Fruit fly (Drosophila melanogaster) whole organism, prepupa: ENCODE measurements around the gene ScsbetaA.

Experiments used
- CG10669 ChIP-seq: fragments of 200-800 bp; sonication (Bioruptor generic); optimal IDR thresholded peaks from 3 replicates; lab custom pipeline; 2018; ENCODE audit warnings: missing biosample characterization, mild to moderate bottlenecking, missing genetic modification characterization, moderate library complexity
- CG11762 ChIP-seq: fragments of 200-800 bp; sonication (Bioruptor generic); optimal IDR thresholded peaks from 3 replicates; lab custom pipeline; 2016; ENCODE audit warnings: missing biosample characterization, missing genetic modification characterization; ENCODE audit not compliant: insufficient read depth
- CG11902 ChIP-seq: fragments of 200-800 bp; sonication (Bioruptor generic); optimal IDR thresholded peaks from 3 replicates; lab custom pipeline; 2016; ENCODE audit warnings: missing biosample characterization, missing genetic modification characterization
- CG15336 ChIP-seq: fragments of 200-800 bp; sonication (Bioruptor generic); IDR thresholded peaks from 2 replicates; pipeline ENCODE4 v1.3.6; 2022; ENCODE audit warnings: missing biosample characterization, missing genetic modification characterization
- CG1621 ChIP-seq: fragments of 200-800 bp; sonication (Bioruptor generic); optimal IDR thresholded peaks from 3 replicates; lab custom pipeline; 2018; ENCODE audit warnings: missing biosample characterization, mild to moderate bottlenecking, missing genetic modification characterization
- CG3032 ChIP-seq: fragments of 200-800 bp; optimal IDR thresholded peaks from 2 replicates; lab custom pipeline; 2019; ENCODE audit warnings: missing biosample characterization, mild to moderate bottlenecking, missing genetic modification characterization, moderate library complexity
- CG31627 ChIP-seq: fragments of 200-800 bp; sonication (Bioruptor generic); optimal IDR thresholded peaks from 3 replicates; lab custom pipeline; 2016; ENCODE audit warnings: missing biosample characterization, missing genetic modification characterization
- CG32006 ChIP-seq: fragments of 200-800 bp; sonication (Bioruptor generic); optimal IDR thresholded peaks from 3 replicates; lab custom pipeline; 2017; ENCODE audit warnings: missing biosample characterization, mild to moderate bottlenecking, missing genetic modification characterization
- CG34406 ChIP-seq: fragments of 200-800 bp; sonication (Bioruptor generic); optimal IDR thresholded peaks from 3 replicates; lab custom pipeline; 2016; ENCODE audit warnings: missing biosample characterization, missing genetic modification characterization
- CG3919 ChIP-seq: fragments of 200-800 bp; sonication (Bioruptor generic); optimal IDR thresholded peaks from 3 replicates; lab custom pipeline; 2016; ENCODE audit warnings: missing biosample characterization, missing genetic modification characterization
- CG6163 ChIP-seq: fragments of 200-800 bp; sonication (Bioruptor generic); IDR thresholded peaks from 3 replicates; pipeline ENCODE4 v1.3.6; 2022; ENCODE audit warnings: missing biosample characterization, missing genetic modification characterization
- CG6792 ChIP-seq: fragments of 200-800 bp; sonication (Bioruptor generic); optimal IDR thresholded peaks from 3 replicates; lab custom pipeline; 2016; ENCODE audit warnings: missing biosample characterization, missing genetic modification characterization
- CG6808 ChIP-seq: fragments of 200-800 bp; sonication (Bioruptor generic); optimal IDR thresholded peaks from 3 replicates; lab custom pipeline; 2017; ENCODE audit warnings: missing biosample characterization, missing genetic modification characterization, mild to moderate bottlenecking, moderate library complexity, missing genetic modification reagents
- CG6854 ChIP-seq: fragments of 200-800 bp; sonication (Bioruptor generic); optimal IDR thresholded peaks from 2 replicates; lab custom pipeline; 2017; ENCODE audit warnings: missing biosample characterization, mild to moderate bottlenecking, missing genetic modification characterization
- CG8119 ChIP-seq: fragments of 200-800 bp; sonication (Bioruptor generic); IDR thresholded peaks from 3 replicates; pipeline ENCODE4 v1.3.6; 2022; ENCODE audit warnings: missing biosample characterization, missing genetic modification characterization
- CG9139 ChIP-seq: fragments of 200-800 bp; sonication (Bioruptor generic); optimal IDR thresholded peaks from 3 replicates; lab custom pipeline; 2017; ENCODE audit warnings: missing biosample characterization, mild to moderate bottlenecking, missing genetic modification characterization
- Eip75B ChIP-seq: fragments of 200-800 bp; sonication (Bioruptor generic); optimal IDR thresholded peaks from 3 replicates; lab custom pipeline; 2016; ENCODE audit warnings: missing biosample characterization, missing genetic modification characterization
- Eip78C ChIP-seq: fragments of 200-800 bp; sonication (Bioruptor generic); peaks from one replicate; lab custom pipeline; 2016; ENCODE audit warnings: missing biosample characterization, missing genetic modification characterization
- Ets21C ChIP-seq: fragments of 200-800 bp; sonication (Bioruptor generic); optimal IDR thresholded peaks from 3 replicates; lab custom pipeline; 2016; ENCODE audit warnings: missing biosample characterization, missing genetic modification characterization
- Ets96B ChIP-seq: fragments of 200-800 bp; optimal IDR thresholded peaks from 2 replicates; lab custom pipeline; 2019; ENCODE audit warnings: missing biosample characterization, mild to moderate bottlenecking, missing genetic modification characterization, moderate library complexity
- Gug ChIP-seq: fragments of 200-800 bp; sonication (Bioruptor generic); IDR thresholded peaks from 2 replicates; pipeline ENCODE4 v1.3.6; 2022; ENCODE audit warnings: missing biosample characterization, missing genetic modification characterization
- Hr39 ChIP-seq: fragments of 200-800 bp; sonication (Bioruptor generic); optimal IDR thresholded peaks from 2 replicates; lab custom pipeline; 2016; ENCODE audit warnings: missing biosample characterization, missing genetic modification characterization
- Hr4 ChIP-seq: fragments of 200-800 bp; sonication (Bioruptor generic); optimal IDR thresholded peaks from 3 replicates; lab custom pipeline; 2016; ENCODE audit warnings: missing biosample characterization, missing genetic modification characterization
- Lpt ChIP-seq: fragments of 200-800 bp; sonication (Bioruptor generic); optimal IDR thresholded peaks from 3 replicates; lab custom pipeline; 2016; ENCODE audit warnings: missing biosample characterization, missing genetic modification characterization
- Met ChIP-seq: fragments of 200-800 bp; sonication (Bioruptor generic); optimal IDR thresholded peaks from 3 replicates; lab custom pipeline; 2016; ENCODE audit warnings: missing biosample characterization, missing genetic modification characterization
- Smox ChIP-seq: fragments of 200-800 bp; sonication (Bioruptor generic); optimal IDR thresholded peaks from 3 replicates; lab custom pipeline; 2016; ENCODE audit warnings: missing biosample characterization, missing genetic modification characterization
- Sox102F ChIP-seq: fragments of 200-800 bp; sonication (Bioruptor generic); optimal IDR thresholded peaks from 2 replicates; lab custom pipeline; 2016; ENCODE audit warnings: missing biosample characterization, mild to moderate bottlenecking, missing genetic modification characterization
- Sox14 ChIP-seq: fragments of 200-800 bp; sonication (Bioruptor generic); optimal IDR thresholded peaks from 3 replicates; lab custom pipeline; 2016; ENCODE audit warnings: missing biosample characterization, missing genetic modification characterization
- Sox15 ChIP-seq: fragments of 200-800 bp; sonication (Bioruptor generic); optimal IDR thresholded peaks from 3 replicates; lab custom pipeline; 2016; ENCODE audit warnings: missing biosample characterization, missing genetic modification characterization
- achi ChIP-seq: fragments of 200-800 bp; sonication (Bioruptor generic); optimal IDR thresholded peaks from 3 replicates; lab custom pipeline; 2016; ENCODE audit warnings: missing biosample characterization, missing genetic modification characterization
- acj6 ChIP-seq: fragments of 200-800 bp; sonication (Bioruptor generic); optimal IDR thresholded peaks from 3 replicates; lab custom pipeline; 2016; ENCODE audit warnings: missing biosample characterization, missing genetic modification characterization
- cyc ChIP-seq: fragments of 200-800 bp; sonication (Bioruptor generic); optimal IDR thresholded peaks from 3 replicates; lab custom pipeline; 2016; ENCODE audit warnings: missing biosample characterization, missing genetic modification characterization
- dsx ChIP-seq: fragments of 200-800 bp; optimal IDR thresholded peaks from 3 replicates; lab custom pipeline; 2019; ENCODE audit warnings: missing biosample characterization, mild to moderate bottlenecking, missing genetic modification characterization, moderate library complexity; ENCODE audit not compliant: poor library complexity, severe bottlenecking
- esn ChIP-seq: fragments of 200-800 bp; sonication (Bioruptor generic); optimal IDR thresholded peaks from 2 replicates; lab custom pipeline; 2016; ENCODE audit warnings: missing biosample characterization, mild to moderate bottlenecking, missing genetic modification characterization, moderate library complexity
- fd85E ChIP-seq: fragments of 200-800 bp; sonication (Bioruptor generic); optimal IDR thresholded peaks from 3 replicates; lab custom pipeline; 2016; ENCODE audit warnings: missing biosample characterization, missing genetic modification characterization
- lz ChIP-seq: fragments of 200-800 bp; sonication (Bioruptor generic); optimal IDR thresholded peaks from 3 replicates; lab custom pipeline; 2016; ENCODE audit warnings: missing biosample characterization, missing genetic modification characterization
- pdm3 ChIP-seq: fragments of 200-800 bp; sonication (Bioruptor generic); optimal IDR thresholded peaks from 3 replicates; lab custom pipeline; 2016; ENCODE audit warnings: missing biosample characterization, missing genetic modification characterization
- salr ChIP-seq, 2 experiments: fragments of 200-800 bp; sonication (Bioruptor generic); optimal IDR thresholded peaks; 3 replicates each; lab custom pipeline; 2016 to 2018; ENCODE audit warnings: missing biosample characterization in 2 of 2, missing genetic modification characterization in 2 of 2, mild to moderate bottlenecking in 1 of 2
- spab ChIP-seq: fragments of 200-800 bp; sonication (Bioruptor generic); optimal IDR thresholded peaks from 2 replicates; lab custom pipeline; 2017; ENCODE audit warnings: missing biosample characterization, mild to moderate bottlenecking, missing genetic modification characterization, missing genetic modification reagents
- ss ChIP-seq, 2 experiments: fragments of 200-800 bp; sonication (Bioruptor generic); optimal IDR thresholded peaks; 2 replicates in 1 of 2; 3 replicates in 1 of 2; lab custom pipeline; 2017 to 2018; ENCODE audit warnings: mild to moderate bottlenecking in 2 of 2, missing biosample characterization in 2 of 2, missing genetic modification characterization in 2 of 2, moderate library complexity in 1 of 2
- svp ChIP-seq: fragments of 200-800 bp; sonication (Bioruptor generic); peaks from one replicate; lab custom pipeline; 2016; ENCODE audit warnings: missing biosample characterization, missing genetic modification characterization
- topi ChIP-seq: fragments of 200-800 bp; sonication (Bioruptor generic); optimal IDR thresholded peaks from 3 replicates; lab custom pipeline; 2016; ENCODE audit warnings: missing biosample characterization, missing genetic modification characterization
- vri ChIP-seq: fragments of 200-800 bp; sonication (Bioruptor generic); optimal IDR thresholded peaks from 3 replicates; lab custom pipeline; 2016; ENCODE audit warnings: missing biosample characterization, mild to moderate bottlenecking, missing genetic modification characterization

The ScsbetaA gene

dm6 chr3R:8956333-8956732 is 17.8 kb downstream of the ScsbetaA start:
- no peak for TF ChIP-seq Sox15

- TF ChIP-seq CG1621 (tag; lab: Kevin White, UChicago) (no peak), CG6163 (GFP tag; lab: Robert Waterston, UW) (no peak), cyc (GFP tag; lab: Kevin White, UChicago) (peak; percentile 38), svp (peak; percentile 83), dsx (peak; percentile 75), Lpt (GFP tag; lab: Kevin White, UChicago) (no peak), pdm3 (GFP tag; lab: Kevin White, UChicago) (peak; percentile 30), CG6854 (GFP tag; lab: Kevin White, UChicago) (no peak), Ets21C (GFP tag; lab: Kevin White, UChicago) (no peak), Hr39 (peak; percentile 14), Sox15 (no peak), fd85E (GFP tag; lab: Kevin White, UChicago) (no peak), Hr4 (GFP tag; lab: Kevin White, UChicago) (no peak), Gug (no peak), esn (GFP tag; lab: Kevin White, UChicago) (peak; percentile 28), CG15336 (GFP tag; lab: Robert Waterston, UW) (0 out of 2 replicates have a peak, but pooled peaks have one; percentile 6), CG34406 (GFP tag; lab: Kevin White, UChicago) (no peak), ss (GFP tag; optimal IDR thresholded peaks at IDR 0.05; lab: Kevin White, UChicago) (peak in 1 of 2 experiments; percentile 47), CG3032 (tag; lab: Kevin White, UChicago) (peak; percentile 38), Sox102F (GFP tag; lab: Kevin White, UChicago) (peak; percentile 37), achi (no peak), Met (GFP tag; lab: Kevin White, UChicago) (peak; percentile 34), Sox14 (GFP tag; lab: Kevin White, UChicago) (peak; percentile 31), CG3919 (GFP tag; lab: Kevin White, UChicago) (peak; percentile 3), CG11902 (GFP tag; lab: Kevin White, UChicago) (no peak), CG31627 (GFP tag; lab: Kevin White, UChicago) (peak; percentile 32), Eip78C (GFP tag; lab: Kevin White, UChicago) (peak; percentile 75), spab (no peak), CG11762 (GFP tag; lab: Kevin White, UChicago) (no peak), topi (GFP tag; lab: Kevin White, UChicago) (peak; percentile 19), lz (peak; percentile 37), CG32006 (GFP tag; lab: Kevin White, UChicago) (peak; percentile 0), CG10669 (GFP tag; lab: Kevin White, UChicago) (peak; percentile 9), CG6792 (GFP tag; lab: Kevin White, UChicago) (no peak), CG8119 (GFP tag; lab: Robert Waterston, UW) (no peak), vri (GFP tag; lab: Kevin White, UChicago) (peak; percentile 3), Eip75B (GFP tag; lab: Kevin White, UChicago) (peak; percentile 48), Smox (GFP tag; lab: Kevin White, UChicago) (peak; percentile 13), Ets96B (peak; percentile 37), acj6 (GFP tag; lab: Kevin White, UChicago) (peak; percentile 4), CG6808 (GFP tag; lab: Kevin White, UChicago) (peak; percentile 1), salr (GFP tag; optimal IDR thresholded peaks at IDR 0.05; lab: Kevin White, UChicago) (no peak), CG9139 (GFP tag; lab: Kevin White, UChicago) (no peak)
- TF ChIP-seq, all 60 proteins: peak for 25
Observed at dm6 chr3R:8957739-8958138, 19.2 kb downstream of the ScsbetaA start.
